Fruit fly (Drosophila melanogaster) ovary, adult (tissue): Measurements from ENCODE around the gene CG43814.

ENCODE experiments used
- CG17801 ChIP-seq: fragments of 200-800 bp; optimal IDR thresholded peaks from 2 replicates; lab custom pipeline; 2019; ENCODE audit warnings: missing biosample characterization, mild to moderate bottlenecking, missing genetic modification characterization, moderate library complexity; ENCODE audit not compliant: partially characterized antibody

CG43814 gene

DNA sequence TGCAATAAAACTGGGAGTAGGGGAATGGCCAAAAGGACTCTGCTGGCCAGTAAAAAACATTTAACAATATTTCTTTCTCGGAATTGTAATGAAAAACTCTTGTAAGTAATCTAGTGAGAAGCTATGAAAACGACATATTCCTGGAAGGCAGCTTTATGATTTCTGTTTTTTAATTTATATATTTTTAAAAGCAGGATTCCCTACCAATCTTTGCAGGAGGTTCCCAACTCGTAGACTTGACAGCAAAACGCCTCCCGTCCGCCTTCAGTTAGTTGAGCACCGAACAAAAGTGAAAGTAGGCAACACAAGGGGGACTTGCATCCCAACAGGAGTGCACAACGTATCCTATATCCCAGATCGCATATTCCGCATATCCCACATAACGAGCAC, at the start of gene CG43814:
Gene CG43814, minus strand, starts transcription at position 101 of the 390 bp plus-strand sequence.
- TF ChIP-seq CG17801 (GFP tag; lab: Kevin White, UChicago): no peak

DNA sequence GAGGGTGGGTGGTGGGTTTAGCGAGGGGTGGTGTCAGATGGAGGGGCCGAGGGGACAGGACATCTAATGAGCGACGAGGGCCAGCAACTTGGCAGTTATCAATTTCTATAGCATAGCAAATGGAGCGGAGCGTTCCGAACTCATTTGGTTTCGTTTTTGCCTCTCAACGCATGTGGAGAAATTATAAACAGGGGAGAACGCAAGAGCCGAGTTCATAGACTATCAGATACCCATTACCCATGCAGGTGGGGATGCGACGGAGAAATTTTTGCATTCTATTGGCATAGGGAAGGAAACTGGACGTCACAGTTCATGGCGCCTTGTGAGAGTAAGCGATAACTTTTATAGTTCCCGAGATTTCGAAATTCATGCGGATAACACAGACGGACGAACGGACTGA, 47.1 kb upstream of the CG43814 start:
- no peak for TF ChIP-seq CG17801 (GFP tag; lab: Kevin White, UChicago)

DNA sequence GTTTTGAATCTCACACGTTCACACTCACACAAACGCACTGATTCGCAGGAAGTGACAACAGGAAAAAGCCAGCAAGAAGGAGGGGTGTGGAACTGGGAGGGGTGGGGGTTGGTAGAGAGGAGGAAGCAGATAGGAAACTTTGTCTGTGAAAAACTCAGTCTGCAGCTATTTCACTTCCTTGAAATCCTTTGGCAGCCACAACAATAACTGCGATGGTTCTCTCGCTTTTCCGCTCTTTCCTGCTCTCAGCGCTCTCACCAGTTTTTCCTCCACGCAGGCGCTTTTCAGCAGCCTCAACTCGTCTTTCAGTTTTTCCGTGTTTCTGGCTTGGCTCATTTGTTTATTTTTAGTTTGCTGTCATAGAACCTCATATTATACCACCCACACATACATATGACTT, 41.7 kb upstream of the CG43814 start:
- TF ChIP-seq CG17801 (GFP tag; lab: Kevin White, UChicago): no peak

DNA sequence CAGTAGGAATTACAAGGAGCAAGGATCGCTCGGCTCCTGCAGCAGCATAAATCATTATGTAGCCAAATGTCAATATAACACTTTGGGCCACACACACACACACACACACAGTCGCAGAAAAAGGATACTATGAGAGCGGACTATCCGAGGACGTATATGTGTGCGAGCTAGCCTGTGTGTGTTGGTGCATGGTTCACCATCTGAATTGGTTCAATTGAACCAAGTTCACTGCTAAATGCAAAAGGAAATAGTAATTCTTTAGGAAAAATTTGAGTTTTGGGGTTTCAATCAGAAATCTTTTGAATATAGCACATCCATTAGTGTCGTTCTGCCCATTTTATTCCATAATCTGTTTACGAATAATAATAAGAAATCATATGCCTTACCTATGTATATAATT, 41.0 kb upstream of the CG43814 start:
- no peak for TF ChIP-seq CG17801 (GFP tag; lab: Kevin White, UChicago)

DNA sequence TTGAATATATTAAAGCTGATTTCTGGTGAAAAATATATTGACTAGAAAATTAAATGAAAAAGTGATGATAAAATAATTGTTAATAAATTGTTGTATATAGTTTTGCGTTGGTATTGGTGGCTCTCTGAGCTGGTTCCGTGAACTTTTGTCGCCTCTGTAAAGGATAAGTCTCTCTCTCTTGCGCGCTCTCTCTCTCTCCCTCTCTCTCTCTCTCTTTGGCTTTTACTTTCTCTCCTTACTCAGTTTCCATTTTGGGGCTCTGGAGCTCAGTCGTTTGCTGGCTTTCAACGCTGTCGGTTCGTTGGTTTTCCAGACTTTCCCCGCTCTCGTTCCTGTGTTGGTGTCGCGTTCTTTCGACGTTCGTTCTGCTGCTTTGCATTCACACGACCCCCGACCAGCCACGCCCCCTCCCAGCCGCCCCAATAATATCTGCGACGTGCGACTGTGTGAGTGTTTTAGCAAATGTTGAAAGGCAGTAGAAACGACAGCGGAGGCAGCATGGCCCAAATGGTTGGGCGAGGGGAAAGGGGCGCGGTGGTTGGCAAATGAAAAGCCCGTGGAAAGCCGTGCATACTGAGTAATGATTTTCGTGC, 39.9 kb upstream of the CG43814 start, which contains the start of gene CG17321:
Gene CG17321, plus strand, starts transcription at position 268 of the 593 bp plus-strand sequence.
- TF ChIP-seq CG17801 (GFP tag; lab: Kevin White, UChicago): no peak

DNA sequence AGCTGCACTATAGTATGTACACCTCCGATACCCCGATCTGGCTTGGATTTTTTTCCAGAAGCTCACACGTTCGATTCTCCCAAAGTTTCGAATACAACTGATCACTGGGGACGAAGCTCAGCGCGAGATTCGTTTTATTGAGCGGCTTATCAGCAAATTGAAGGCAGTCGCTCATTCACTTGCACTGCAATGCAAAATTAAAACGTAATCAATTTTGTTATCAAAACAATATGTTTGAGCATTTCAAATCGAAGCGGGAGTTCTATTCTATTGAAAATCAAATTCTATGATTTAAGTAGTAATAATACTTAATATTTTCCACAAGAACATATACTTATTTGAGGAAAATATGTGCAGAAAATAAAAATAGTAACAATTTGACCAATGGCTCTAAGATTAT, 39.3 kb upstream of the CG43814 start, which contains the start of gene CG33120:
Gene CG33120, minus strand, starts transcription at position 101 of the 400 bp plus-strand sequence.
- TF ChIP-seq CG17801 (GFP tag; lab: Kevin White, UChicago): no peak

DNA sequence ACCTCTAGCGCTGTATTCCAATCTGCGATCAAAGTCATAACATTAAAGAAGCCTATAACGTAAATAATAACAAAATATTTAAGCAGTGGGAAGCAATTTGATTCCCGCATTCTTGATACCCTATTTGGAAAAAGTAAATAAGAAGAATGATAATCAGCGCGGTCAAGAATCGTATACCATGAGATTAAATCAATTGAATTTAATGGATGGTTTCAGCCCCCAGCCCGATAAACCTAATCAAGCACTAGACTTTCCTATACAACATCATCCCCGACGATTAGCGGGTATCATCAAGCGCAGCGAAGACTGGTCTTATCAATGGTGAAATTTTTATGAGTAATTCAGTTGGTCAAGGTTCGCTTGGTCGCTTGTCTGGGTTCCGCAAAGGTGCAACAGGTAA, 38.4 kb upstream of the CG43814 start:
- no peak for TF ChIP-seq CG17801 (GFP tag; lab: Kevin White, UChicago)

DNA sequence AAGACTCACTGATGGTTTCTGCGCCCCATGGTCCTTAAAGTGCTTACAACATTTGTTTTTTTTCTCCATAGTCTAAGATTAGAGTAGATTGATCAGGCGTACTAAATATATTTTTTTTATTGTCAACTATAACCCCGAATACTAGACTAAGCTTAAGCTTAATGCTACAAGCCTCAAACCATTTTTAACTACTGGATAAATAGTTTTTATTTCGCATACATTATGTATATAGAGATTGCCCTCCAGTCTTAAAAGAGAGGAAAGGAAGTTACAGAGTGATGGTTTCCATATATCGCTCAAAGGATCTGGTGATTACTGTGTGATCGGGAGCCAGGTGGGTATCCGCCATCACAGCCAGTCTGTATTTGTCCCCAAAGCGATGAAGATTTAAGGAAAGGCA, 36.1 kb upstream of the CG43814 start, which contains the start of gene CG31752:
Gene CG31752, minus strand, starts transcription at position 101 of the 400 bp plus-strand sequence.
- no peak for TF ChIP-seq CG17801 (GFP tag; lab: Kevin White, UChicago)

DNA sequence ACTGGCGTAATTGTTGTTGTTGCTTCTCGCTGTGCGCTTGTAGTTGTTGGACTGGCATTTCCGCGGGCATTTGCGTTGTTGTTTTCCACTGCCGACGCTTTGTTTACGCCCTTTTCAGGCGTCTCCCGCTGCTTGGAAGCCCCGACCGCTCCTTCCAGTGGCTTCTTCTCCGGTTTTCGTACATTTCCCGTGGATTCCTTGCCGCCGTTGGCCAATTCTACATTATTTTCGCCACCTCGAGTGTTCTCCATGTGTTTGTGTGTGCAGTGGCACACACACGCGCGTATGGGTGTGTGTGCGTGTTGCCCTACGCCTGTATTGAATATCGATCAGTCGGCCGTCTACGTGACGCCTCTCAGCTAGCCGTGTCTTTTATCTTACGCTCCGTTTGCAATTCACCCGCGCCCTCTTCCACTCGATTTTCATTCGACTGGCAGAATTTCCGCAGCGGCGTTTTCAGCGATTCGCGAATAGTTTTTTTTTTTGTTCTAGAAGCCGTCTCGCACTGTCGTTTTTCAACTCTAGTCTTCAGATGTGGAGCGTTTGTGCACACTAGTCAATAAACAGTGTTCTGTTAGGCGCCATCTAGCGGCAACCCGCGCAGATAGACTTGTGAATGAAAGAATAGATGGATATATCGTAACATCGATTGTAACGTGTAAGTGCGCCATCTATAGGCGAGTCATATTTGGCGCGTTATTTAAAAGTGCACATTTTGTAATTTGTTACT, 34.2 kb upstream of the CG43814 start, which contains the start of gene CG10600:
Gene CG10600, minus strand, starts transcription at position 537 of the 730 bp plus-strand sequence.
- peak; percentile 58 for TF ChIP-seq CG17801 (GFP tag; lab: Kevin White, UChicago)

DNA sequence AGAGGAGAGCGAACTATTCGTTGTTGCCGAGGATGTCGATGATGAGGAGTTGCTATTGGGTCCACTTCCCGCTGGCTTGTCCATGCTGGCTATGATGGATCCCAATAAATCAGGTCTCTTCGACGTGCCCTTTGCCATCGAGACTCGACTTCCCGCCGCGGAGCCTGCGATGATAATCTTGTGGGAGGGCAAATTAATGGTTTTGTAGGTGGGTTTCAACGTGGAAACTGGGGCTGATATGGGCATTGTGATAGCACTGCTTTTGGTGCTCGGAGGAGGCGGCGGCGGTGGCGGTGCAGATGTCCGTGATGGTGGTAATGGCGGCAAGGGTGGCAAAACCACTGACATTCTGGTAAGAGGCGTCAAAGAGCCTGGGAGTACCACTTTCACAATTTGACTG, 29.4 kb upstream of the CG43814 start:
- no peak for TF ChIP-seq CG17801 (GFP tag; lab: Kevin White, UChicago)

DNA sequence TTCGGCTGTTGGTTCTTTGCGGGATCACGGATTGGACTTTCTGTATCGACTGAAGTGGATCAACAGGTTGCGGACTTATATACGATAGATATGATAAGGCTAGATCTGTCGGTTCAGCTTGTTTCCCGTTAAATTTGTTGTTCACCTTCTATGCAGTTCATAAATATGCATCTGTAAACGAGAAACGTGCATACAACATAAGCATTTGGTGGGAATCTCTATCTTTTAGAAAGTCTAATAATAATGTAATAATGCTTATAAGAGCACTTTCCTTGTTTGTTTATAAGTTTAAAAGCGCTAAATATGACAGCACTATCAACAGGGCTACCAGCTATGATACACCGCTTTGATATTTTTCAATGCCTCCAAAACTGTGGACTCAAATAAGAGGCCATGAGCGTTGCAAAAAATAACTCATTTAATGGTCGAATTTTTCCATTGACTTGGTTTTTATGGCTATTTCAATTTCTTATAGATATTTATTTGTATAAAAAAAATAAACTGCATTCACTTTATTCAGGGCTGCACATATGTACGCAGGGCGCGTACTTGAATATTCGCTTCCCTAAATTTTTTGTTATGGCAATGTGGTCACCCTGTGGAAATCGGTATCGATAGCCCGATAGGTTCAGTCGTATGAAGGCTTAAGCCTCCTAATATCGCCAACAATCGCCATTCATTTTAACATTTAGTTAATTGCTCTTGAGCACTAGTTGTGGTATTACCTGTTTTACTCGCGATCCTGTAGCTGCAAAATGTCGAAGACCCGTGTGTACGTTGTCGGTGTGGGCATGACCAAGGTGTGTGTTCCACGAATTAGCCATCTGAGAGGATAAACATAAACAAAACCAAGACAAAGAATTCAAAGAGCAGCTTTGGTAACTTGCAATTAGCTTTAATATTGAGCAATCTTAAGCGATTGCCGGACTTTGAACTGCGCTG, 25.7 kb upstream of the CG43814 start, which contains the start of the genes CG17597 and ScpX:
Gene CG17597, minus strand, starts transcription at position 567 of the 942 bp plus-strand sequence.
Gene ScpX, plus strand, starts transcription at position 643 of the 942 bp plus-strand sequence.
- peak; percentile 34 for TF ChIP-seq CG17801 (GFP tag; lab: Kevin White, UChicago)

DNA sequence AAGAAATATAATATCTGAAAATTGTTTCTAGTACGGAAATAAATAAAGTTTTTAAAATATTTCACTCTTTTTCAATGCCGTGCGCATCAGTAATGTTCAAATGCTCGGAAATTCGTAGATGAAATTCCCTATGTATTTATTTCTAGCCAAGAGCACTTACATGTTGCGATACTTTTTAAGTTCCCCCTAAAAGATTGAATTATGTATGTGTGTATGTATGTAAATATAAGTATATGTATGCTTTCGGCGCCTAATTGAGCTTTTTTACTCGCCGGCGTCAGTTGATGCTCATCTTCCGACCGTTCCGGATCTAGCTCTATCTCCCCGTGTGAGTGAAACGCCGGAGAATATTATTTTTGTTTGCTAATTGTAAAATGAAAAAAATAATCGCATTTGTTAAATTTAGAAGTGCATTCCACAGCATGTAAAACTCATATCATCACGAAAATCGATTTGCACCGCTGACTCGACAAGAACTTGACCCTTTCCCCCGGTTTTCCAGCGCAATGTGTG, 21.4 kb upstream of the CG43814 start, which contains the start of gene Ugt36E1:
Gene Ugt36E1, plus strand, starts transcription at position 275 of the 513 bp plus-strand sequence.
- no peak for TF ChIP-seq CG17801 (GFP tag; lab: Kevin White, UChicago)

DNA sequence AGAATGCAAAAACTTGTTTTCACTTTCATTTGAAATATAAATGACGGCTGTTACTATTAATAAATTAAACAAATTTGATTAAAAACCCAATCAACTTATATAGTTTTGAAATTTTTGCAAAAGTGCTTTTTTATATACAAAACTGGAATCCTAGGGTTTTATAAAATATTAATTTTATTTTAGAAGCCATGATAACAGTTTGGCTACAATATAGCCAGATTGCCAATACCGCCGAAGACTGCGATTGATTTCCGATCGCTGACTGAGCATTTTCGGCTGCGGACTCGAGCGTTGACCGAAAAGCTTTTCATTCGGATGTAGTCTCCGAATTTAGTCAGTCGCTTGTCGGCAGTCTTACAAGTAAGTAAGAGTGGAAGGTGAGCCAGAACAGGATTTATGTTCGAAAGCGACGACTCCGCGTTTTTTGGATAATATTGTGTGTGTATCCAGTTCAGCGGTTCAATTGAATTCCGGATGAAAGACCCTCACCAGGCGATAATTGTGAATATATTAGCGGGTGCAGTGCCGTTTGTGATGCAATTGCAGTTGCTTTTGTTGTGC, 18.2 kb upstream of the CG43814 start, which contains the start of gene Ugt36D1:
Gene Ugt36D1, plus strand, starts transcription at position 306 of the 561 bp plus-strand sequence.
- TF ChIP-seq CG17801 (GFP tag; lab: Kevin White, UChicago): peak; percentile 22

DNA sequence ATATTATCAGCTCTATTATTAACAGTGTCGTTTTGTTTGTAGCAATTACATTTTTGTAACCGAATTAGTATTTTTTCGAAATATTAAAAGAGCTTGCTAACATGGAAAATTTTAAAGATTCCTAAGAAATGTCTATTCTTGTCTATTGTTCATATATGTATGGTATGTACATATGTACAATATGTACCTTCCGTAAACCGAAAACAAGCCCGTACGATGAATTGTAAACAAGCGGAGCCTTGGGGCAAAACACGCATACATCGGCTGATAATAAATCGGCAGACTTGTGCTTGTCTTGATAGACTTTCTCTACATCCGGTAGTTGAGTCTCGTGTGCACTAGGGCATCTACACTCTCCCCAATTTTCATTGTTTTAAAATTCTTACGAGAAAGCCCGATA, 17.7 kb upstream of the CG43814 start:
- no peak for TF ChIP-seq CG17801 (GFP tag; lab: Kevin White, UChicago)
